Worm (Caenorhabditis elegans): ENCODE data around the gene pals-34.

- TF ChIP-seq ceh-45 (GFP tag; IDR thresholded peaks at IDR 0.05) (no peak), tbx-2 (tag; optimal IDR thresholded peaks at IDR 0.05) (no peak), C08G9.2 (tag; optimal IDR thresholded peaks at IDR 0.05) (no peak), rnt-1 (tag; optimal IDR thresholded peaks at IDR 0.05) (no peak), lin-11 (tag; optimal IDR thresholded peaks at IDR 0.05) (no peak), ttx-3 (tag; optimal IDR thresholded peaks at IDR 0.05) (no peak)
Measured at ce11 chrV:7956218-7956617, at the start of gene pals-34.
